Fruit fly (Drosophila melanogaster) whole organism, embryonic: ENCODE data around the gene FBXO11.

Experiments
- BEAF-32 ChIP-seq: fragments of 200-800 bp; sonication (Bioruptor generic); optimal IDR thresholded peaks from 3 replicates; lab custom pipeline; 2017; ENCODE audit warnings: missing biosample characterization, missing genetic modification characterization, mild to moderate bottlenecking, moderate library complexity, missing genetic modification reagents
- CG10462 ChIP-seq: fragments of 200-800 bp; sonication (Bioruptor generic); optimal IDR thresholded peaks from 2 replicates; lab custom pipeline; 2016; ENCODE audit warnings: missing biosample characterization, missing genetic modification characterization
- CG10543 ChIP-seq: fragments of 200-800 bp; sonication (Bioruptor generic); optimal IDR thresholded peaks from 3 replicates; lab custom pipeline; 2017; ENCODE audit warnings: missing biosample characterization, mild to moderate bottlenecking, missing genetic modification characterization, moderate library complexity
- CG12155 ChIP-seq: fragments of 200-800 bp; sonication (Bioruptor generic); optimal IDR thresholded peaks from 3 replicates; lab custom pipeline; 2016; ENCODE audit warnings: missing biosample characterization, missing genetic modification characterization
- CG1233 ChIP-seq: fragments of 200-800 bp; sonication (Bioruptor generic); optimal IDR thresholded peaks from 4 replicates; lab custom pipeline; 2018; ENCODE audit warnings: missing biosample characterization, mild to moderate bottlenecking, missing genetic modification characterization
- CG17359 ChIP-seq: fragments of 200-800 bp; sonication (Bioruptor generic); optimal IDR thresholded peaks from 3 replicates; lab custom pipeline; 2018; ENCODE audit warnings: missing biosample characterization, mild to moderate bottlenecking, missing genetic modification characterization, moderate library complexity
- CG2120 ChIP-seq: fragments of 200-800 bp; sonication (Bioruptor generic); optimal IDR thresholded peaks from 3 replicates; lab custom pipeline; 2016; ENCODE audit warnings: missing biosample characterization, missing genetic modification characterization
- CG33557 ChIP-seq: fragments of 200-800 bp; sonication (Bioruptor generic); optimal IDR thresholded peaks from 2 replicates; lab custom pipeline; 2019; ENCODE audit warnings: missing biosample characterization, mild to moderate bottlenecking, missing genetic modification characterization, moderate library complexity
- Dll ChIP-seq: fragments of 200-800 bp; sonication (Bioruptor generic); IDR thresholded peaks from 4 replicates; pipeline ENCODE4 v1.3.6; 2022; ENCODE audit warnings: missing biosample characterization, missing genetic modification characterization; ENCODE audit not compliant: partially characterized antibody
- Dp ChIP-seq: fragments of 200-800 bp; sonication (Bioruptor generic); optimal IDR thresholded peaks from 2 replicates; lab custom pipeline; 2018; ENCODE audit warnings: missing biosample characterization, mild to moderate bottlenecking, missing genetic modification characterization, moderate library complexity
- Fer2 ChIP-seq: fragments of 200-800 bp; sonication (Bioruptor generic); optimal IDR thresholded peaks from 2 replicates; lab custom pipeline; 2018; ENCODE audit warnings: missing biosample characterization, mild to moderate bottlenecking, missing genetic modification characterization, moderate library complexity
- Neu2 ChIP-seq: fragments of 200-800 bp; sonication (Bioruptor generic); optimal IDR thresholded peaks from 3 replicates; lab custom pipeline; 2016; ENCODE audit warnings: missing biosample characterization, missing genetic modification characterization, borderline replicate concordance
- Optix ChIP-seq: fragments of 200-800 bp; sonication (Bioruptor generic); IDR thresholded peaks from 3 replicates; pipeline ENCODE4 v1.3.6; 2022; ENCODE audit warnings: missing biosample characterization, missing genetic modification characterization
- bbx ChIP-seq: fragments of 200-800 bp; sonication (Bioruptor generic); IDR thresholded peaks from 2 replicates; pipeline ENCODE4 v1.3.6; 2022; ENCODE audit warnings: missing biosample characterization, missing genetic modification characterization; ENCODE audit not compliant: partially characterized antibody
- chinmo ChIP-seq: fragments of 200-800 bp; sonication (Bioruptor generic); IDR thresholded peaks from 4 replicates; pipeline ENCODE4 v1.3.6; 2022; ENCODE audit warnings: missing biosample characterization, missing genetic modification characterization; ENCODE audit not compliant: partially characterized antibody
- maf-S ChIP-seq: fragments of 200-800 bp; sonication (Bioruptor generic); optimal IDR thresholded peaks from 2 replicates; lab custom pipeline; 2016; ENCODE audit warnings: missing biosample characterization, missing genetic modification characterization
- pum ChIP-seq: fragments of 200-800 bp; sonication (Bioruptor generic); optimal IDR thresholded peaks from 2 replicates; lab custom pipeline; 2016; ENCODE audit warnings: missing biosample characterization, missing genetic modification characterization
- pzg ChIP-seq: fragments of 200-800 bp; sonication (Bioruptor generic); optimal IDR thresholded peaks from 3 replicates; lab custom pipeline; 2018; ENCODE audit warnings: missing biosample characterization, mild to moderate bottlenecking, missing genetic modification characterization, moderate library complexity
- sna ChIP-seq: fragments of 200-800 bp; sonication (Bioruptor generic); IDR thresholded peaks from 2 replicates; pipeline ENCODE4 v1.3.6; 2022; ENCODE audit warnings: missing biosample characterization, missing genetic modification characterization; ENCODE audit not compliant: partially characterized antibody
- zfh2 ChIP-seq: fragments of 200-800 bp; sonication (Bioruptor generic); optimal IDR thresholded peaks from 2 replicates; lab custom pipeline; 2016; ENCODE audit warnings: missing biosample characterization, missing genetic modification characterization

The FBXO11 gene

dm6 chr3R:9754487-9754886 is 54.7 kb downstream of the FBXO11 start, which contains the start of gene Tti1 (continued):
- TF ChIP-seq CG10462 (no peak), maf-S (GFP tag; lab: Kevin White, UChicago) (no peak), CG10543 (GFP tag; lab: Kevin White, UChicago) (no peak), BEAF-32 (peak; percentile 38), Dll (peak; percentile 48; the same call in 1 of the 4 replicates), CG17359 (tag; lab: Kevin White, UChicago) (no peak), pum (GFP tag; lab: Kevin White, UChicago) (no peak), Fer2 (tag; lab: Kevin White, UChicago) (no peak), CG12155 (GFP tag; lab: Kevin White, UChicago) (no peak), chinmo (GFP tag; lab: Robert Waterston, UW) (0 out of 4 replicates have a peak, but pooled peaks have one; percentile 56), pzg (GFP tag; lab: Kevin White, UChicago) (peak; percentile 56), sna (GFP tag; lab: Robert Waterston, UW) (0 out of 2 replicates have a peak, but pooled peaks have one; percentile 27), CG1233 (GFP tag; lab: Kevin White, UChicago) (no peak), zfh2 (no peak), Optix (GFP tag; lab: Robert Waterston, UW) (no peak), CG2120 (GFP tag; lab: Kevin White, UChicago) (no peak), CG33557 (no peak), bbx (peak; percentile 67), Neu2 (GFP tag; lab: Kevin White, UChicago) (no peak), Dp (peak; percentile 86)
